Fruit fly (Drosophila melanogaster) whole organism, pupa: Measurements from ENCODE around the gene CG7328.

Experiments
- CG10348 ChIP-seq: fragments of 200-800 bp; sonication (Bioruptor generic); IDR thresholded peaks from 2 replicates; pipeline ENCODE4 v1.3.6; 2022; ENCODE audit warnings: missing biosample characterization, missing genetic modification characterization
- CG17806 ChIP-seq: fragments of 200-800 bp; sonication (Bioruptor generic); optimal IDR thresholded peaks from 2 replicates; lab custom pipeline; 2018; ENCODE audit warnings: missing biosample characterization, mild to moderate bottlenecking, missing genetic modification characterization, moderate library complexity
- D1 ChIP-seq: fragments of 200-800 bp; sonication (Bioruptor generic); optimal IDR thresholded peaks from 2 replicates; lab custom pipeline; 2018; ENCODE audit warnings: missing biosample characterization, mild to moderate bottlenecking, missing genetic modification characterization, moderate library complexity

DNA sequence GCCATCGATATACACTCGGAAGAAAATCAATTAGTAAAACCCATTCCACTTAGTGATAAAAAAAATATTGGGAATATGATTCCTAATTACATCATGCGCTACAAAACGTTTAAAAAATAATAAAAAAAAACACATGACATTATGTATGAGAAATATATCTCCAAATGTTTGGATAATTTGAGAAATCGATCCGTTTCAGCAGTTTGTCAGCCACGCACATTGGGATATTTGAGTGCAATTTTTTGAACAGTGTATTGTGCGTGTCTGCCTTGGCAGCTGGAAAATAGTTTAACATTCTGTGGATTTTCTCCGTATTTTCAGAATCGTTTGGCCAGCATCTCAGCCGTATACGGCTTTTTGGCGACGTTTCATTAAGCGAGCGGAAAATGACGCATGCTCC is 37.7 kb upstream of the CG7328 start:
- TF ChIP-seq CG17806 = no peak
- TF ChIP-seq CG10348 (GFP tag; lab: Robert Waterston, UW) = no peak
- TF ChIP-seq D1 (tag; lab: Kevin White, UChicago) = no peak
